Fruit fly (Drosophila melanogaster) whole organism, embryonic: ENCODE data around the gene cnc.

Experiments used
- Bteb2 ChIP-seq: fragments of 200-800 bp; sonication (Bioruptor generic); optimal IDR thresholded peaks from 2 replicates; lab custom pipeline; 2016; ENCODE audit warnings: missing biosample characterization, missing genetic modification characterization
- C15 ChIP-seq: fragments of 200-800 bp; sonication (Bioruptor generic); IDR thresholded peaks from 3 replicates; pipeline ENCODE4 v1.3.6; 2022; ENCODE audit warnings: missing biosample characterization, missing genetic modification characterization
- CG11456 ChIP-seq: fragments of 200-800 bp; sonication (Bioruptor generic); IDR thresholded peaks from 3 replicates; pipeline ENCODE4 v1.3.6; 2022; ENCODE audit warnings: missing biosample characterization, missing genetic modification characterization
- CG11695 ChIP-seq: fragments of 200-800 bp; sonication (Bioruptor generic); IDR thresholded peaks from 3 replicates; pipeline ENCODE4 v1.3.6; 2022; ENCODE audit warnings: missing biosample characterization, missing genetic modification characterization
- CG12299 ChIP-seq: fragments of 200-800 bp; sonication (Bioruptor generic); optimal IDR thresholded peaks from 2 replicates; lab custom pipeline; 2018; ENCODE audit warnings: missing biosample characterization, mild to moderate bottlenecking, missing genetic modification characterization
- CG12769 ChIP-seq: fragments of 200-800 bp; sonication (Bioruptor generic); optimal IDR thresholded peaks from 2 replicates; lab custom pipeline; 2019; ENCODE audit warnings: missing biosample characterization, mild to moderate bottlenecking, missing genetic modification characterization, moderate library complexity
- CG13296 ChIP-seq: fragments of 200-800 bp; sonication (Bioruptor generic); optimal IDR thresholded peaks from 3 replicates; lab custom pipeline; 2018; ENCODE audit warnings: missing biosample characterization, mild to moderate bottlenecking, missing genetic modification characterization
- CG13775 ChIP-seq: fragments of 200-800 bp; sonication (Bioruptor generic); optimal IDR thresholded peaks from 3 replicates; lab custom pipeline; 2017; ENCODE audit warnings: missing biosample characterization, mild to moderate bottlenecking, missing genetic modification characterization
- CG14441 ChIP-seq: fragments of 200-800 bp; sonication (Bioruptor generic); IDR thresholded peaks from 2 replicates; pipeline ENCODE4 v1.3.6; 2022; ENCODE audit warnings: missing biosample characterization, missing genetic modification characterization
- CG15073 ChIP-seq: fragments of 200-800 bp; sonication (Bioruptor generic); optimal IDR thresholded peaks from 2 replicates; lab custom pipeline; 2016; ENCODE audit warnings: missing biosample characterization, missing genetic modification characterization
- CG15269 ChIP-seq: fragments of 200-800 bp; sonication (Bioruptor generic); optimal IDR thresholded peaks from 2 replicates; lab custom pipeline; 2018; ENCODE audit warnings: missing biosample characterization, mild to moderate bottlenecking, missing genetic modification characterization, moderate library complexity
- CG1602 ChIP-seq: fragments of 200-800 bp; sonication (Bioruptor generic); optimal IDR thresholded peaks from 3 replicates; lab custom pipeline; 2016; ENCODE audit warnings: missing biosample characterization, missing genetic modification characterization
- CG16813 ChIP-seq: fragments of 200-800 bp; sonication (Bioruptor generic); IDR thresholded peaks from 3 replicates; pipeline ENCODE4 v1.3.6; 2022; ENCODE audit warnings: missing biosample characterization, missing genetic modification characterization; ENCODE audit not compliant: partially characterized antibody
- CG18262 ChIP-seq: fragments of 200-800 bp; optimal IDR thresholded peaks from 3 replicates; lab custom pipeline; 2019; ENCODE audit warnings: missing biosample characterization, mild to moderate bottlenecking, missing genetic modification characterization, moderate library complexity
- CG2116 ChIP-seq: fragments of 200-800 bp; sonication (Bioruptor generic); optimal IDR thresholded peaks from 3 replicates; lab custom pipeline; 2018; ENCODE audit warnings: missing biosample characterization, mild to moderate bottlenecking, missing genetic modification characterization
- CG2678 ChIP-seq: fragments of 200-800 bp; sonication (Bioruptor generic); optimal IDR thresholded peaks from 3 replicates; lab custom pipeline; 2019; ENCODE audit warnings: missing biosample characterization, mild to moderate bottlenecking, missing genetic modification characterization, moderate library complexity
- CG3281 ChIP-seq: fragments of 200-800 bp; sonication (Bioruptor generic); optimal IDR thresholded peaks from 3 replicates; lab custom pipeline; 2017; ENCODE audit warnings: missing biosample characterization, mild to moderate bottlenecking, missing genetic modification characterization
- CG33213 ChIP-seq: fragments of 200-800 bp; sonication (Bioruptor generic); optimal IDR thresholded peaks from 3 replicates; lab custom pipeline; 2016; ENCODE audit warnings: missing biosample characterization, missing genetic modification characterization
- CG3407 ChIP-seq: fragments of 200-800 bp; sonication (Bioruptor generic); optimal IDR thresholded peaks from 2 replicates; lab custom pipeline; 2018; ENCODE audit warnings: missing biosample characterization, mild to moderate bottlenecking, missing genetic modification characterization
- CG34376 ChIP-seq: fragments of 200-800 bp; sonication (Bioruptor generic); optimal IDR thresholded peaks from 2 replicates; lab custom pipeline; 2018; ENCODE audit warnings: missing biosample characterization, mild to moderate bottlenecking, missing genetic modification characterization
- CG4730 ChIP-seq: fragments of 200-800 bp; sonication (Bioruptor generic); IDR thresholded peaks from 2 replicates; pipeline ENCODE4 v1.3.6; 2022; ENCODE audit warnings: missing biosample characterization, missing genetic modification characterization
- CG4854 ChIP-seq: fragments of 200-800 bp; sonication (Bioruptor generic); optimal IDR thresholded peaks from 2 replicates; lab custom pipeline; 2016; ENCODE audit warnings: missing biosample characterization, missing genetic modification characterization, inconsistent platforms
- CG5180 ChIP-seq: fragments of 200-800 bp; sonication (Bioruptor generic); optimal IDR thresholded peaks from 3 replicates; lab custom pipeline; 2017; ENCODE audit warnings: missing biosample characterization, missing genetic modification characterization, mild to moderate bottlenecking, moderate library complexity, missing genetic modification reagents
- CG7271 ChIP-seq: fragments of 200-800 bp; sonication (Bioruptor generic); optimal IDR thresholded peaks from 2 replicates; lab custom pipeline; 2018; ENCODE audit warnings: missing biosample characterization, mild to moderate bottlenecking, missing genetic modification characterization, moderate library complexity
- CG7963 ChIP-seq: fragments of 200-800 bp; sonication (Bioruptor generic); IDR thresholded peaks from 3 replicates; pipeline ENCODE4 v1.3.6; 2022; ENCODE audit warnings: missing biosample characterization, missing genetic modification characterization; ENCODE audit not compliant: partially characterized antibody
- CG8765 ChIP-seq: fragments of 200-800 bp; sonication (Bioruptor generic); IDR thresholded peaks from 2 replicates; pipeline ENCODE4 v1.3.6; 2022; ENCODE audit warnings: missing biosample characterization, missing genetic modification characterization
- CG9609 ChIP-seq: fragments of 200-800 bp; sonication (Bioruptor generic); optimal IDR thresholded peaks from 3 replicates; lab custom pipeline; 2016; ENCODE audit warnings: missing biosample characterization, missing genetic modification characterization
- CG9876 ChIP-seq: fragments of 200-800 bp; sonication (Bioruptor generic); optimal IDR thresholded peaks from 2 replicates; lab custom pipeline; 2016; ENCODE audit warnings: missing biosample characterization, missing genetic modification characterization
- Drgx ChIP-seq: fragments of 200-800 bp; sonication (Bioruptor generic); IDR thresholded peaks from 2 replicates; pipeline ENCODE4 v1.3.6; 2022; ENCODE audit warnings: missing biosample characterization, missing genetic modification characterization
- E2f1 ChIP-seq: fragments of 200-800 bp; sonication (Bioruptor generic); IDR thresholded peaks from 2 replicates; pipeline ENCODE4 v1.3.6; 2022; ENCODE audit warnings: missing biosample characterization, missing genetic modification characterization
- Eip74EF ChIP-seq, 2 experiments: fragments of 200-800 bp in 1 of 2; fragments of >200 bp in 1 of 2; sonication (Bioruptor generic) in 1 of 2; optimal IDR thresholded peaks; 2 replicates each; lab custom pipeline; 2017 to 2019; ENCODE audit warnings: missing biosample characterization in 2 of 2, missing genetic modification characterization in 2 of 2, mild to moderate bottlenecking in 1 of 2, moderate library complexity in 1 of 2
- Gug ChIP-seq: fragments of 200-800 bp; sonication (Bioruptor generic); IDR thresholded peaks from 4 replicates; pipeline ENCODE4 v1.3.6; 2022; ENCODE audit warnings: missing biosample characterization, missing genetic modification characterization
- Hr3 ChIP-seq: fragments of 200-800 bp; sonication (Bioruptor generic); optimal IDR thresholded peaks from 3 replicates; lab custom pipeline; 2016; ENCODE audit warnings: missing biosample characterization, missing genetic modification characterization
- Lpt ChIP-seq: fragments of >200 bp; optimal IDR thresholded peaks from 2 replicates; lab custom pipeline; 2018; ENCODE audit warnings: missing biosample characterization, missing genetic modification characterization
- Nf-YA ChIP-seq: fragments of 200-800 bp; sonication (Bioruptor generic); IDR thresholded peaks from 2 replicates; pipeline ENCODE4 v1.3.6; 2022; ENCODE audit warnings: missing biosample characterization, missing genetic modification characterization
- Pdp1 ChIP-seq, 2 experiments: fragments of 200-800 bp; sonication (Bioruptor generic); optimal IDR thresholded peaks; 3 replicates each; lab custom pipeline; 2016; ENCODE audit warnings: missing biosample characterization in 2 of 2, missing genetic modification characterization in 2 of 2, mild to moderate bottlenecking in 1 of 2, moderate library complexity in 1 of 2
- Rx ChIP-seq: fragments of 200-800 bp; sonication (Bioruptor generic); IDR thresholded peaks from 2 replicates; pipeline ENCODE4 v1.3.6; 2022; ENCODE audit warnings: missing biosample characterization, missing genetic modification characterization
- al ChIP-seq: fragments of 200-800 bp; sonication (Bioruptor generic); IDR thresholded peaks from 2 replicates; pipeline ENCODE4 v1.3.6; 2022; ENCODE audit warnings: missing biosample characterization, missing genetic modification characterization
- chinmo ChIP-seq: fragments of 200-800 bp; sonication (Bioruptor generic); IDR thresholded peaks from 4 replicates; pipeline ENCODE4 v1.3.6; 2022; ENCODE audit warnings: missing biosample characterization, missing genetic modification characterization; ENCODE audit not compliant: partially characterized antibody
- da ChIP-seq: fragments of 200-800 bp; sonication (Bioruptor generic); optimal IDR thresholded peaks from 2 replicates; lab custom pipeline; 2016; ENCODE audit warnings: missing biosample characterization, missing genetic modification characterization
- dpn ChIP-seq, 2 experiments: fragments of 200-800 bp; sonication (Bioruptor generic); optimal IDR thresholded peaks; 3 replicates each; lab custom pipeline; 2016; ENCODE audit warnings: missing biosample characterization in 2 of 2, missing genetic modification characterization in 2 of 2
- fru ChIP-seq: fragments of >200 bp; optimal IDR thresholded peaks from 2 replicates; lab custom pipeline; 2017
- gce ChIP-seq: fragments of 200-800 bp; sonication (Bioruptor generic); IDR thresholded peaks from 3 replicates; pipeline ENCODE4 v1.3.6; 2022; ENCODE audit warnings: missing biosample characterization, missing genetic modification characterization
- gro ChIP-seq: fragments of 200-800 bp; sonication (Bioruptor generic); optimal IDR thresholded peaks from 2 replicates; lab custom pipeline; 2016; ENCODE audit warnings: missing biosample characterization, missing genetic modification characterization
- h ChIP-seq: fragments of >200 bp; optimal IDR thresholded peaks from 2 replicates; lab custom pipeline; 2017
- mld ChIP-seq: fragments of 200-800 bp; sonication (Bioruptor generic); IDR thresholded peaks from 3 replicates; pipeline ENCODE4 v1.3.6; 2022; ENCODE audit warnings: missing biosample characterization, missing genetic modification characterization; ENCODE audit not compliant: partially characterized antibody
- phol ChIP-seq: fragments of 200-800 bp; sonication (Bioruptor generic); optimal IDR thresholded peaks from 3 replicates; lab custom pipeline; 2018; ENCODE audit warnings: missing biosample characterization, mild to moderate bottlenecking, missing genetic modification characterization, moderate library complexity
- sim ChIP-seq: fragments of 200-800 bp; sonication (Bioruptor generic); IDR thresholded peaks from 2 replicates; pipeline ENCODE4 v1.3.6; 2022; ENCODE audit warnings: missing biosample characterization, missing genetic modification characterization
- slou ChIP-seq: fragments of 200-800 bp; sonication (Bioruptor generic); optimal IDR thresholded peaks from 3 replicates; lab custom pipeline; 2016; ENCODE audit warnings: missing biosample characterization, missing genetic modification characterization
- unpg ChIP-seq: fragments of 200-800 bp; sonication (Bioruptor generic); optimal IDR thresholded peaks from 3 replicates; lab custom pipeline; 2018; ENCODE audit warnings: missing biosample characterization, mild to moderate bottlenecking, missing genetic modification characterization, moderate library complexity

cnc gene

DNA sequence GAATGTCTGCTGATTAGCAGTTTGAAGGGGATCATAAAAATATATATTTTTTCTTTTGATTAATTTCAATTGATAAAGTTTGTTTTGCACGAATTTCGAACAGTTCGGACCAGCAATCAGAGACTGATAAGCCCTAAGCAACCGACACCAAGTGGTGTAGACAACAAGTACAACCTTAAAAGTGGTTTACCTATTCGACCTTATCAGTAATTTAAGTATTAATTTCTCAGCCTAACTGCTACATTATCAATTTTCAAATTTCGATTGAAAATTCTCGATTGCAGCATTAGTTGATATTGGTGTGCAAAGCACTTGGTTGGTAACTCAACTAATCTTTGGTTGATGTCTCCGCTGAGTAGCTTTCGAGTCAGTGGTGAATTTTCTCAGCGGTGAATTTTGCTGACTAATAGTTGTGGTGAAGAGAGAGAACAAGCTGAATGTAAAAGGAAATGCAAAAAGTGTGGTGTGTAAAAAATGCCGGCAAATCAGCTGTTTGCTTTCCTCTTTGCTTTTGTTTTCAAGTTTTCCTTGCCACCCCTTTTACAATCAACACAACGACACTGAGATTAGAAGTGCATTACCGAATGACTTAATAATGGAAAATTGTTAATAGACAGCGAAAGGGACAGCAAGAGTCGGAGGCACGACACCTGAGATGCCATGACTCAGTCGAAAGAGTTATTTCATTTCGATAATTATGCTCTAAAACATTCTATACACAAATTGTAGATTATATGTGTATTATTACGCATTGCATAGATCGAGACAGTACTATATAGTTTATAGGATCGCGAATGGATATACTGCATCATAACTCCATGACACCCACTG is 11.7 kb downstream of the cnc start (continued):
- TF ChIP-seq CG9609 (GFP tag; lab: Kevin White, UChicago) (no peak), CG13296 (no peak), CG3281 (GFP tag; lab: Kevin White, UChicago) (no peak), Bteb2 (no peak), Hr3 (GFP tag; lab: Kevin White, UChicago) (no peak), Pdp1 (GFP tag; optimal IDR thresholded peaks at IDR 0.05; lab: Kevin White, UChicago) (peak in 1 of 2 experiments; percentile 35), CG1602 (GFP tag; lab: Kevin White, UChicago) (no peak), CG13775 (no peak), fru (no peak), CG12769 (tag; lab: Kevin White, UChicago) (peak; percentile 23), CG16813 (no peak), Nf-YA (GFP tag; lab: Robert Waterston, UW) (no peak), CG5180 (GFP tag; lab: Kevin White, UChicago) (peak; percentile 51), CG14441 (GFP tag; lab: Robert Waterston, UW) (no peak), CG7963 (GFP tag; lab: Robert Waterston, UW) (no peak), Eip74EF (GFP tag; optimal IDR thresholded peaks at IDR 0.05; lab: Kevin White, UChicago) (peak in 1 of 2 experiments; percentile 13), CG15073 (GFP tag; lab: Kevin White, UChicago) (no peak), CG4730 (GFP tag; lab: Robert Waterston, UW) (no peak), CG9876 (GFP tag; lab: Kevin White, UChicago) (no peak), CG4854 (GFP tag; lab: Kevin White, UChicago) (no peak), CG3407 (no peak), Lpt (no peak), CG15269 (tag; lab: Kevin White, UChicago) (no peak), Rx (no peak), slou (no peak), CG2116 (GFP tag; lab: Kevin White, UChicago) (peak; percentile 88), chinmo (GFP tag; lab: Robert Waterston, UW) (peak; percentile 81; the same call in 2 of the 4 replicates), Gug (GFP tag; lab: Robert Waterston, UW) (no peak), gro (peak; percentile 51), CG2678 (tag; lab: Kevin White, UChicago) (no peak), gce (no peak), C15 (no peak), da (GFP tag; lab: Kevin White, UChicago) (no peak), al (GFP tag; lab: Robert Waterston, UW) (no peak), mld (GFP tag; lab: Robert Waterston, UW) (no peak), E2f1 (GFP tag; lab: Robert Waterston, UW) (no peak), CG34376 (GFP tag; lab: Kevin White, UChicago) (peak; percentile 97), CG18262 (tag; lab: Kevin White, UChicago) (no peak), Drgx (GFP tag; lab: Robert Waterston, UW) (no peak), dpn (GFP tag; optimal IDR thresholded peaks at IDR 0.05; lab: Kevin White, UChicago) (no peak), phol (tag; lab: Kevin White, UChicago) (no peak), CG8765 (GFP tag; lab: Robert Waterston, UW) (no peak), CG7271 (no peak), CG12299 (tag; lab: Kevin White, UChicago) (no peak), CG33213 (GFP tag; lab: Kevin White, UChicago) (peak; percentile 22), CG11695 (GFP tag; lab: Robert Waterston, UW) (no peak), unpg (GFP tag; lab: Kevin White, UChicago) (no peak), sim (GFP tag; lab: Robert Waterston, UW) (no peak), h (lab: Kevin White, UChicago) (no peak), CG11456 (no peak)
